Worm (Caenorhabditis elegans): ENCODE measurements around the gene trpp-6.

trpp-6 gene

ce11 chrV:9991610-9992009 lies at the start of gene trpp-6, which contains the start of gene rde-1:
Gene trpp-6, plus strand, starts transcription at chrV:9991895.
Gene rde-1, minus strand, starts transcription at chrV:9991642.
- TF ChIP-seq ref-1 (GFP tag; conservative IDR thresholded peaks at IDR 0.05) = no peak
- no peak for TF ChIP-seq ztf-29 (GFP tag; IDR thresholded peaks at IDR 0.05)
- TF ChIP-seq T22C8.4 (GFP tag; IDR thresholded peaks at IDR 0.05) = no peak
- TF ChIP-seq ztf-23 (GFP tag; IDR thresholded peaks at IDR 0.05) = no peak
- TF ChIP-seq klf-2 (GFP tag; conservative IDR thresholded peaks at IDR 0.05) = no peak
- TF ChIP-seq flt-1 (GFP tag; IDR thresholded peaks at IDR 0.05) = no peak
- TF ChIP-seq cog-1 (tag; optimal IDR thresholded peaks at IDR 0.05) = no peak
- no peak for TF ChIP-seq med-1 (GFP tag; optimal IDR thresholded peaks at IDR 0.05; ENCODE audit: insufficient read depth)
- TF ChIP-seq tab-1 (GFP tag; IDR thresholded peaks at IDR 0.05) = no peak

DNA sequence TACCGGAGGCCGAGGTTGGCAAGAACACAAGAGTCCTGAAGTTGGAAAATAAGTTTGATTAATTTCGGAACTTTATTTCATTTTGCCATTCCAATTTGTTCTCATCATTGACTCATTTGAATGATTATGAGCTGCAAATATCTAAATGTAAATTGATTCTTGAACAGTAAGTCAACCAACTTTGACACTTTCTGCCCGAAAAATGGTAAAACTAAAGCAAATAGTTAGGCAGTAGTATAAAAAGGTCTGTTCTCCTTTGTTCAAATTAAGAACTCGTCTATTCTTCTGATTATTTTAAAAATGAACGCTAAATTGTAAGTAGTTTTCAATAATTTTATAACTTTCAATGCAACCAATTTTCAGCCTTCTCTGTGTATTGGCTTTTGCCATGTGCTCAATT lies 48.7 kb upstream of the trpp-6 start, which contains the start of gene fipr-12:
TSS of gene fipr-12 (plus strand) at position 301 of the 400 bp plus-strand sequence.
- TF ChIP-seq klf-2 (GFP tag; conservative IDR thresholded peaks at IDR 0.05) = no peak
- no peak for TF ChIP-seq med-1 (GFP tag; optimal IDR thresholded peaks at IDR 0.05; ENCODE audit: insufficient read depth)
- no peak for TF ChIP-seq T22C8.4 (GFP tag; IDR thresholded peaks at IDR 0.05)
- no peak for TF ChIP-seq ztf-29 (GFP tag; IDR thresholded peaks at IDR 0.05)
- no peak for TF ChIP-seq tab-1 (GFP tag; IDR thresholded peaks at IDR 0.05)
- TF ChIP-seq cog-1 (tag; optimal IDR thresholded peaks at IDR 0.05) = no peak
- TF ChIP-seq ref-1 (GFP tag; conservative IDR thresholded peaks at IDR 0.05) = no peak
- TF ChIP-seq flt-1 (GFP tag; IDR thresholded peaks at IDR 0.05) = no peak
- no peak for TF ChIP-seq ztf-23 (GFP tag; IDR thresholded peaks at IDR 0.05)

DNA sequence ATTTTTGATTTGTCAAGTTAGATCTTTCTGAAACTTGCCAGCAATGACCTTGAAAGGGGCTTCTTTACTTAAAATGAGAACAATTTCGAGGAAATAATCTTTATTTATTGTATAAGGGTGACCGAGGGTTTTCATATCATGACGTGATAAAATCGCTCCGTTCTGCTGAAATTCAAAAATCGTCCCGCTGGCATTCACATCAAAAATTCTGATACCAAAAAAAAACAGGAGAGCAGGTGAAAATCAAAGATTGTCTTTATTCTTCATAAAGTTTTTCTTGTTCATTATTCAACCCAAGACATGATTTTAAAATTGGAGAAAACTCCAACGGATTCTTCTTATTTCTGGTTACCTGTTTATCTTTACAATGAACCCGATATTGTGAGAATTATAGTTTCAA lies 47.6 kb upstream of the trpp-6 start, which contains the start of gene sre-28:
TSS of gene sre-28 (plus strand) at position 301 of the 400 bp plus-strand sequence.
- TF ChIP-seq cog-1 (tag; optimal IDR thresholded peaks at IDR 0.05) = no peak
- no peak for TF ChIP-seq ztf-23 (GFP tag; IDR thresholded peaks at IDR 0.05)
- TF ChIP-seq med-1 (GFP tag; optimal IDR thresholded peaks at IDR 0.05; ENCODE audit: insufficient read depth) = no peak
- TF ChIP-seq klf-2 (GFP tag; conservative IDR thresholded peaks at IDR 0.05) = no peak
- no peak for TF ChIP-seq flt-1 (GFP tag; IDR thresholded peaks at IDR 0.05)
- TF ChIP-seq ref-1 (GFP tag; conservative IDR thresholded peaks at IDR 0.05) = no peak
- TF ChIP-seq T22C8.4 (GFP tag; IDR thresholded peaks at IDR 0.05) = no peak
- no peak for TF ChIP-seq ztf-29 (GFP tag; IDR thresholded peaks at IDR 0.05)
- no peak for TF ChIP-seq tab-1 (GFP tag; IDR thresholded peaks at IDR 0.05)

DNA sequence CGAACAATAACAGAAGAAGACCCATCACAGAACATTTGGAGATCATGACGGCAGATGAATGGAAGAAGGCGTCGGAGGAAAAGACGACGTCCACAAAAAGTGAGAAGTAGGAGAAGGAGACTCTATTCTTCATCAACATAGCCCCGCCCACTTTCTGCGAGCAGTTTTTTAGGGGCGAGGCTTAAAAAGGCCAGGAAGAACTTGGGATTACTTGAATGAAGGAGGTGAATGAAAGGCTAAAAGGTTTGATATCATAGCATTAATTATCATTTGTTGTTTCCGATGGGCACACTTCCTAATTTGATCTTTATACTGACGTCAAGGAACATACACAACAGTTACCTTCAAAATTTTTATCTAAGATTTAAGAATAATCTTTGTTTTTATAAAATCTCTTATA lies 42.9 kb upstream of the trpp-6 start, which contains the start of gene nlp-58:
TSS of gene nlp-58 (minus strand) at position 101 of the 400 bp plus-strand sequence.
- no peak for TF ChIP-seq klf-2 (GFP tag; conservative IDR thresholded peaks at IDR 0.05)

- TF ChIP-seq cog-1 (tag; optimal IDR thresholded peaks at IDR 0.05) = no peak
- no peak for TF ChIP-seq T22C8.4 (GFP tag; IDR thresholded peaks at IDR 0.05)
- TF ChIP-seq med-1 (GFP tag; optimal IDR thresholded peaks at IDR 0.05; ENCODE audit: insufficient read depth) = no peak
- TF ChIP-seq ref-1 (GFP tag; conservative IDR thresholded peaks at IDR 0.05) = no peak
- TF ChIP-seq ztf-29 (GFP tag; IDR thresholded peaks at IDR 0.05) = no peak
- TF ChIP-seq flt-1 (GFP tag; IDR thresholded peaks at IDR 0.05) = no peak
Measured at ce11 chrV:9950861-9951260, 40.8 kb upstream of the trpp-6 start, which contains the start of gene ttr-46. Gene ttr-46, plus strand, starts transcription at chrV:9951233.

DNA sequence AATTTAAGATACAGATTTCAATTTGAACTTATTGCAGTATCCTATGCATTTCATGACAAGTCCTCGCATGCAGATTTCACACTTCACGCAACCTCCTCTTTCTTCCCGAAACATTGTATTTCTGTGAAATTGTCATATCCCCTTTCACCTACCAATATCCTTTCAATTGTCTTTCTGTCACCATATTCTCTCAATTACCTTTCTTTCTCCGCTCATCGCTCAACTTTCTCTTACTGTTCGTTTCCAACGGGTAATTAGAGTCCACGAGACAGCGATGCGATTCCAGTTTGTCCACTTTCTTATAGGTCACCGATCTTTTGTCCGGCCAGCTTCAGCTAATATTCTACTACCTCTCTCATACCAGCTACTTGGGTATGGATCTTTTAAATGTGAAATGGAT lies 39.3 kb upstream of the trpp-6 start, which contains the start of gene mam-5:
TSS of gene mam-5 (plus strand) at position 304 of the 400 bp plus-strand sequence.
- no peak for TF ChIP-seq ref-1 (GFP tag; conservative IDR thresholded peaks at IDR 0.05)
- no peak for TF ChIP-seq T22C8.4 (GFP tag; IDR thresholded peaks at IDR 0.05)
- no peak for TF ChIP-seq klf-2 (GFP tag; conservative IDR thresholded peaks at IDR 0.05)
- no peak for TF ChIP-seq cog-1 (tag; optimal IDR thresholded peaks at IDR 0.05)
- TF ChIP-seq med-1 (GFP tag; optimal IDR thresholded peaks at IDR 0.05; ENCODE audit: insufficient read depth) = no peak
- no peak for TF ChIP-seq ztf-29 (GFP tag; IDR thresholded peaks at IDR 0.05)

- no peak for TF ChIP-seq ztf-29 (GFP tag; IDR thresholded peaks at IDR 0.05)
- no peak for TF ChIP-seq med-1 (GFP tag; optimal IDR thresholded peaks at IDR 0.05; ENCODE audit: insufficient read depth)
- no peak for TF ChIP-seq klf-2 (GFP tag; conservative IDR thresholded peaks at IDR 0.05)
- TF ChIP-seq tab-1 (GFP tag; IDR thresholded peaks at IDR 0.05) = no peak
- TF ChIP-seq ref-1 (GFP tag; conservative IDR thresholded peaks at IDR 0.05) = no peak
- TF ChIP-seq flt-1 (GFP tag; IDR thresholded peaks at IDR 0.05) = no peak
- no peak for TF ChIP-seq ztf-23 (GFP tag; IDR thresholded peaks at IDR 0.05)
- no peak for TF ChIP-seq cog-1 (tag; optimal IDR thresholded peaks at IDR 0.05)
- no peak for TF ChIP-seq T22C8.4 (GFP tag; IDR thresholded peaks at IDR 0.05)
Measured at ce11 chrV:9958231-9958630, 33.5 kb upstream of the trpp-6 start, which contains the start of gene anmt-3. Gene anmt-3, minus strand, starts transcription at chrV:9958331.

ce11 chrV:9958654-9959053 lies 33.0 kb upstream of the trpp-6 start:
- TF ChIP-seq tab-1 (GFP tag; IDR thresholded peaks at IDR 0.05) (no peak), T22C8.4 (GFP tag; IDR thresholded peaks at IDR 0.05) (no peak), ref-1 (GFP tag; conservative IDR thresholded peaks at IDR 0.05) (no peak), klf-2 (GFP tag; conservative IDR thresholded peaks at IDR 0.05) (no peak), flt-1 (GFP tag; IDR thresholded peaks at IDR 0.05) (no peak), ztf-23 (GFP tag; IDR thresholded peaks at IDR 0.05) (no peak), cog-1 (tag; optimal IDR thresholded peaks at IDR 0.05) (no peak), med-1 (GFP tag; optimal IDR thresholded peaks at IDR 0.05; ENCODE audit: insufficient read depth) (no peak), ztf-29 (GFP tag; IDR thresholded peaks at IDR 0.05) (no peak)

DNA sequence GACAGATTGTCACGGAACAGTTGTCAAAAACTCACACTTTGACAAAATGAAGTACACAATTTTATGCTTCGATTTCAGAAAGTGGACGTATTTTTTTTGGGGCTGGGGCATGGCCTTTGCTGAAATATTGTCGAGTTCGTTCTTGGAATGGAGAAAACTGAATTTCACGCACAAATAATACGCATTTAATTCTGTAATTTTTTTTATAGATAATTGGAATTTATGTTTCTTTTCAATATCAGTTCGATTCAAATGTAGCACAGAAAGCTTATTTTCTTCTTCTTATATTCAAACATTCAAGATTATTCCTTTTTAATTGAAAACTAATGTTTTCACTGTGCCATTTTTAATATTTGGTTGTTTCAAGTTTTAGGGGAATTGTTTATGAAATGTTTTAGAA lies 31.3 kb upstream of the trpp-6 start, which contains the start of gene T07C12.10:
TSS of gene T07C12.10 (minus strand) at position 101 of the 400 bp plus-strand sequence.
- TF ChIP-seq ztf-23 (GFP tag; IDR thresholded peaks at IDR 0.05) (no peak), tab-1 (GFP tag; IDR thresholded peaks at IDR 0.05) (no peak), klf-2 (GFP tag; conservative IDR thresholded peaks at IDR 0.05) (no peak), T22C8.4 (GFP tag; IDR thresholded peaks at IDR 0.05) (no peak), med-1 (GFP tag; optimal IDR thresholded peaks at IDR 0.05; ENCODE audit: insufficient read depth) (no peak), ztf-29 (GFP tag; IDR thresholded peaks at IDR 0.05) (no peak), ref-1 (GFP tag; conservative IDR thresholded peaks at IDR 0.05) (no peak), flt-1 (GFP tag; IDR thresholded peaks at IDR 0.05) (no peak), cog-1 (tag; optimal IDR thresholded peaks at IDR 0.05) (no peak)

ce11 chrV:9962394-9962793 lies 29.3 kb upstream of the trpp-6 start, which contains the start of gene madf-4:
Gene madf-4, minus strand, starts transcription at chrV:9962494.
- TF ChIP-seq ztf-29 (GFP tag; IDR thresholded peaks at IDR 0.05) = no peak
- TF ChIP-seq med-1 (GFP tag; optimal IDR thresholded peaks at IDR 0.05; ENCODE audit: insufficient read depth) = no peak
- no peak for TF ChIP-seq T22C8.4 (GFP tag; IDR thresholded peaks at IDR 0.05)
- TF ChIP-seq klf-2 (GFP tag; conservative IDR thresholded peaks at IDR 0.05) = no peak
- TF ChIP-seq tab-1 (GFP tag; IDR thresholded peaks at IDR 0.05) = no peak
- TF ChIP-seq ref-1 (GFP tag; conservative IDR thresholded peaks at IDR 0.05) = no peak
- no peak for TF ChIP-seq cog-1 (tag; optimal IDR thresholded peaks at IDR 0.05)
- TF ChIP-seq ztf-23 (GFP tag; IDR thresholded peaks at IDR 0.05) = no peak
- TF ChIP-seq flt-1 (GFP tag; IDR thresholded peaks at IDR 0.05) = no peak

All from whole organism, midembryonic.